Fruit fly (Drosophila melanogaster) whole organism, embryonic: ENCODE data around the gene CG42758.

Experiments used
- Aef1 ChIP-seq: fragments of 200-800 bp; sonication (Bioruptor generic); IDR thresholded peaks from 3 replicates; pipeline ENCODE4 v1.3.6; 2022; ENCODE audit warnings: missing biosample characterization, missing genetic modification characterization
- Atf6 ChIP-seq: fragments of 200-800 bp; sonication (Bioruptor generic); IDR thresholded peaks from 2 replicates; pipeline ENCODE4 v1.3.6; 2022; ENCODE audit warnings: missing biosample characterization, missing genetic modification characterization
- Bteb2 ChIP-seq: fragments of 200-800 bp; sonication (Bioruptor generic); optimal IDR thresholded peaks from 2 replicates; lab custom pipeline; 2016; ENCODE audit warnings: missing biosample characterization, missing genetic modification characterization
- CG10209 ChIP-seq: fragments of 200-800 bp; sonication (Bioruptor generic); optimal IDR thresholded peaks from 3 replicates; lab custom pipeline; 2017; ENCODE audit warnings: missing biosample characterization, mild to moderate bottlenecking, missing genetic modification characterization, missing genetic modification reagents
- CG1024 ChIP-seq: fragments of 200-800 bp; sonication (Bioruptor generic); IDR thresholded peaks from 2 replicates; pipeline ENCODE4 v1.3.6; 2022; ENCODE audit warnings: missing biosample characterization, missing genetic modification characterization
- CG12236 ChIP-seq: fragments of 200-800 bp; sonication (Bioruptor generic); optimal IDR thresholded peaks from 2 replicates; lab custom pipeline; 2016; ENCODE audit warnings: missing biosample characterization, missing genetic modification characterization
- CG13775 ChIP-seq: fragments of 200-800 bp; sonication (Bioruptor generic); optimal IDR thresholded peaks from 3 replicates; lab custom pipeline; 2017; ENCODE audit warnings: missing biosample characterization, mild to moderate bottlenecking, missing genetic modification characterization
- CG15514 ChIP-seq: fragments of 200-800 bp; sonication (Bioruptor generic); optimal IDR thresholded peaks from 3 replicates; lab custom pipeline; 2017; ENCODE audit warnings: missing biosample characterization, missing genetic modification characterization, mild to moderate bottlenecking, moderate library complexity, missing genetic modification reagents
- CG1602 ChIP-seq: fragments of 200-800 bp; sonication (Bioruptor generic); optimal IDR thresholded peaks from 3 replicates; lab custom pipeline; 2016; ENCODE audit warnings: missing biosample characterization, missing genetic modification characterization
- CG17361 ChIP-seq: fragments of 200-800 bp; sonication (Bioruptor generic); IDR thresholded peaks from 3 replicates; pipeline ENCODE4 v1.3.6; 2022; ENCODE audit warnings: missing biosample characterization, missing genetic modification characterization
- CG18262 ChIP-seq: fragments of 200-800 bp; optimal IDR thresholded peaks from 3 replicates; lab custom pipeline; 2019; ENCODE audit warnings: missing biosample characterization, mild to moderate bottlenecking, missing genetic modification characterization, moderate library complexity
- CG2199 ChIP-seq: fragments of 200-800 bp; sonication (Bioruptor generic); IDR thresholded peaks from 3 replicates; pipeline ENCODE4 v1.3.6; 2022; ENCODE audit warnings: missing biosample characterization, missing genetic modification characterization
- CG4424 ChIP-seq: fragments of 200-800 bp; sonication (Bioruptor generic); optimal IDR thresholded peaks from 3 replicates; lab custom pipeline; 2016; ENCODE audit warnings: missing biosample characterization, missing genetic modification characterization
- CG6654 ChIP-seq: fragments of 200-800 bp; sonication (Bioruptor generic); optimal IDR thresholded peaks from 2 replicates; lab custom pipeline; 2017; ENCODE audit warnings: missing biosample characterization, mild to moderate bottlenecking, missing genetic modification characterization
- GATAe ChIP-seq: fragments of 200-800 bp; sonication (Bioruptor generic); conservative IDR thresholded peaks from 2 replicates; pipeline ENCODE4 v1.3.6; 2022; ENCODE audit warnings: missing biosample characterization, missing genetic modification characterization
- Hr78 ChIP-seq, 2 experiments: fragments of 200-800 bp in 1 of 2; fragments of >200 bp in 1 of 2; sonication (Bioruptor generic) in 1 of 2; optimal IDR thresholded peaks; 2 replicates each; lab custom pipeline; 2017 to 2019; ENCODE audit warnings: missing biosample characterization in 2 of 2, missing genetic modification characterization in 2 of 2, mild to moderate bottlenecking in 1 of 2, moderate library complexity in 1 of 2
- Lhr ChIP-seq: fragments of 200-800 bp; sonication (Bioruptor generic); optimal IDR thresholded peaks from 3 replicates; lab custom pipeline; 2017; ENCODE audit warnings: mild to moderate bottlenecking, missing biosample characterization, missing genetic modification reagents, missing genetic modification characterization
- Lpt ChIP-seq: fragments of >200 bp; optimal IDR thresholded peaks from 2 replicates; lab custom pipeline; 2018; ENCODE audit warnings: missing biosample characterization, missing genetic modification characterization
- MBD-R2 ChIP-seq: fragments of 200-800 bp; sonication (Bioruptor generic); IDR thresholded peaks from 2 replicates; pipeline ENCODE4 v1.3.6; 2022; ENCODE audit warnings: missing biosample characterization, missing genetic modification characterization
- Med ChIP-seq: fragments of 200-800 bp; sonication (Bioruptor generic); peaks from one replicate; lab custom pipeline; 2016; ENCODE audit warnings: missing biosample characterization, missing genetic modification characterization, mild to moderate bottlenecking, inconsistent platforms, moderate library complexity
- Mes4 ChIP-seq: fragments of 200-800 bp; sonication (Bioruptor generic); optimal IDR thresholded peaks from 2 replicates; lab custom pipeline; 2016; ENCODE audit warnings: missing biosample characterization, missing genetic modification characterization
- Opbp ChIP-seq: fragments of 200-800 bp; sonication (Bioruptor generic); IDR thresholded peaks from 3 replicates; pipeline ENCODE4 v1.3.6; 2022; ENCODE audit warnings: missing biosample characterization, missing genetic modification characterization; ENCODE audit not compliant: partially characterized antibody
- Pdp1 ChIP-seq, 2 experiments: fragments of 200-800 bp; sonication (Bioruptor generic); optimal IDR thresholded peaks; 3 replicates each; lab custom pipeline; 2016; ENCODE audit warnings: missing biosample characterization in 2 of 2, missing genetic modification characterization in 2 of 2, mild to moderate bottlenecking in 1 of 2, moderate library complexity in 1 of 2
- Six4 ChIP-seq: fragments of 200-800 bp; sonication (Bioruptor generic); optimal IDR thresholded peaks from 2 replicates; lab custom pipeline; 2016; ENCODE audit warnings: missing biosample characterization, missing genetic modification characterization
- Tbp ChIP-seq: fragments of >200 bp; optimal IDR thresholded peaks from 2 replicates; lab custom pipeline; 2018; ENCODE audit warnings: missing biosample characterization, missing genetic modification characterization
- Vsx1 ChIP-seq: fragments of 200-800 bp; sonication (Bioruptor generic); optimal IDR thresholded peaks from 2 replicates; lab custom pipeline; 2017; ENCODE audit warnings: missing biosample characterization, mild to moderate bottlenecking, missing genetic modification characterization, missing genetic modification reagents
- al ChIP-seq: fragments of 200-800 bp; sonication (Bioruptor generic); IDR thresholded peaks from 2 replicates; pipeline ENCODE4 v1.3.6; 2022; ENCODE audit warnings: missing biosample characterization, missing genetic modification characterization
- caup ChIP-seq: fragments of 200-800 bp; sonication (Bioruptor generic); optimal IDR thresholded peaks from 3 replicates; lab custom pipeline; 2017; ENCODE audit warnings: missing biosample characterization, mild to moderate bottlenecking, missing genetic modification characterization, moderate library complexity; ENCODE audit not compliant: severe bottlenecking
- fd102C ChIP-seq: fragments of 200-800 bp; sonication (Bioruptor generic); optimal IDR thresholded peaks from 2 replicates; lab custom pipeline; 2018; ENCODE audit warnings: missing biosample characterization, mild to moderate bottlenecking, missing genetic modification characterization, moderate library complexity
- gcm ChIP-seq: fragments of 200-800 bp; sonication (Bioruptor generic); optimal IDR thresholded peaks from 2 replicates; lab custom pipeline; 2019; ENCODE audit warnings: missing biosample characterization, mild to moderate bottlenecking, missing genetic modification characterization, moderate library complexity
- grn ChIP-seq: fragments of 200-800 bp; sonication (Bioruptor generic); optimal IDR thresholded peaks from 3 replicates; lab custom pipeline; 2017; ENCODE audit warnings: missing biosample characterization, missing genetic modification characterization
- gsb ChIP-seq: fragments of 200-800 bp; sonication (Bioruptor generic); IDR thresholded peaks from 2 replicates; pipeline ENCODE4 v1.3.6; 2022; ENCODE audit warnings: missing biosample characterization, missing genetic modification characterization
- ind ChIP-seq: fragments of 200-800 bp; sonication (Bioruptor generic); optimal IDR thresholded peaks from 3 replicates; lab custom pipeline; 2016; ENCODE audit warnings: missing biosample characterization, missing genetic modification characterization
- lab ChIP-seq: fragments of 200-800 bp; sonication (Bioruptor generic); optimal IDR thresholded peaks from 3 replicates; lab custom pipeline; 2017; ENCODE audit warnings: missing biosample characterization, missing genetic modification characterization, mild to moderate bottlenecking, moderate library complexity, missing genetic modification reagents
- lola ChIP-seq, 3 experiments: fragments of >200 bp in 2 of 3; fragments of 200-800 bp in 1 of 3; sonication (Bioruptor generic) in 1 of 3; optimal IDR thresholded peaks; 2 replicates each; lab custom pipeline; 2017 to 2019; ENCODE audit warnings: missing biosample characterization in 3 of 3, missing genetic modification characterization in 3 of 3, mild to moderate bottlenecking in 1 of 3, moderate library complexity in 1 of 3
- nmo ChIP-seq: fragments of 200-800 bp; sonication (Bioruptor generic); optimal IDR thresholded peaks from 2 replicates; lab custom pipeline; 2018; ENCODE audit warnings: missing biosample characterization, mild to moderate bottlenecking, missing genetic modification characterization, moderate library complexity
- oc ChIP-seq: fragments of 200-800 bp; sonication (Bioruptor generic); optimal IDR thresholded peaks from 2 replicates; lab custom pipeline; 2018; ENCODE audit warnings: missing biosample characterization, mild to moderate bottlenecking, missing genetic modification characterization, moderate library complexity
- odd ChIP-seq: fragments of 200-800 bp; sonication (Bioruptor generic); optimal IDR thresholded peaks from 2 replicates; lab custom pipeline; 2017; ENCODE audit warnings: missing biosample characterization, mild to moderate bottlenecking, missing genetic modification characterization
- pnt ChIP-seq: fragments of 200-800 bp; sonication (Bioruptor generic); optimal IDR thresholded peaks from 3 replicates; lab custom pipeline; 2016; ENCODE audit warnings: missing biosample characterization, missing genetic modification characterization
- seq ChIP-seq: fragments of 200-800 bp; sonication (Bioruptor generic); IDR thresholded peaks from 2 replicates; pipeline ENCODE4 v1.3.6; 2022; ENCODE audit warnings: missing biosample characterization, missing genetic modification characterization
- stwl ChIP-seq: fragments of 200-800 bp; sonication (Bioruptor generic); optimal IDR thresholded peaks from 3 replicates; lab custom pipeline; 2018; ENCODE audit warnings: missing biosample characterization, mild to moderate bottlenecking, missing genetic modification characterization, moderate library complexity
- tio ChIP-seq: fragments of 200-800 bp; sonication (Bioruptor generic); optimal IDR thresholded peaks from 2 replicates; lab custom pipeline; 2017; ENCODE audit warnings: missing biosample characterization, missing genetic modification characterization, inconsistent platforms
- twi ChIP-seq: fragments of 200-800 bp; optimal IDR thresholded peaks from 2 replicates; lab custom pipeline; 2019; ENCODE audit warnings: missing biosample characterization, mild to moderate bottlenecking, missing genetic modification characterization, moderate library complexity
- vnd ChIP-seq: fragments of 200-800 bp; sonication (Bioruptor generic); IDR thresholded peaks from 3 replicates; pipeline ENCODE4 v1.3.6; 2022; ENCODE audit warnings: missing biosample characterization, missing genetic modification characterization; ENCODE audit not compliant: partially characterized antibody
- zen ChIP-seq: fragments of 200-800 bp; sonication (Bioruptor generic); optimal IDR thresholded peaks from 3 replicates; lab custom pipeline; 2018; ENCODE audit warnings: missing biosample characterization, mild to moderate bottlenecking, missing genetic modification characterization, moderate library complexity
- zen2 ChIP-seq: fragments of 200-800 bp; sonication (Bioruptor generic); IDR thresholded peaks from 3 replicates; pipeline ENCODE4 v1.3.6; 2022; ENCODE audit warnings: missing biosample characterization, missing genetic modification characterization; ENCODE audit not compliant: partially characterized antibody
- zfh2 ChIP-seq: fragments of 200-800 bp; sonication (Bioruptor generic); optimal IDR thresholded peaks from 2 replicates; lab custom pipeline; 2016; ENCODE audit warnings: missing biosample characterization, missing genetic modification characterization

Gene CG42758

DNA sequence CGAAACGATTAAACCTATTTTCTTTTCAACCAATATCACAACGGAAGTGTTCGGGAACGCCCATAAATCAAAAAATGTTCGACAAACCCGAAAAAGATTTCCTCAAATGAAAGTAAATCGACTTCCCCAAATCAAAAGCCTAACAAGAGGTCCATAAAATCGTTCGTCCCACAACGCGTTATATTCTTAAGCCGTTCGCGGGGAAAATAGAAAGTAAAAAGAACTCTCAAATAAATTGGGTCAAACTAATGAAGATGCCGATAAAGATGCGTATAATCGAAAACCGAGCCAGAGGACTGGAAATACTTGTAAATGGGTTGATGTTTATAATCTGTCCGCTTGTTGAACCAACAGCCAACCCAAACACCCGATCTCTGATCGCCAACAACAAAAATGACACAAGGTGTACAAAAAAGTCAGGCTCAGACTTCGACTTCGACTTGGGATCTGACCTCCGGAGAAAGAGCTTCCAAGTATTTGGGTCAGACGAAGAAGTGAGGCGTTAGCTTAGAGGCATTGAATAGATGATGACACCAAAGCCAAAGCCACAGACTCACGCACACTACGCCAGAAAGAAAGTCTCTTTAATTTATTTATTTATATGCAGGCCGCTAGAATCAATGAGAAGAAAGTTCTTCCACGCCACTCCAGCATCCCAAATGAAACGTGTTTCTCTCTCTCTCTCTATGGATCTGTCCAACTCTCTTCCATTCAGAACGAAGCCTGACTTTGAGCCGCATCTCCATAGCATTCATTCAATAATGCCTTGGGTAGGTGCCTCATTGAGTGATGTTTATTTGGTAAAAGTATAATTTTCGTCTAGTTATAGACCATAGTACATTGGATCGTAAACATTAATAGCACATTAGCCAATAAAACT, 44.5 kb upstream of the CG42758 start (continued):
- TF ChIP-seq CG17361 (GFP tag; lab: Robert Waterston, UW) = no peak
- TF ChIP-seq Lpt (GFP tag; lab: Kevin White, UChicago) = no peak
- TF ChIP-seq Hr78 (GFP tag; optimal IDR thresholded peaks at IDR 0.05; lab: Kevin White, UChicago) = peak in 1 of 2 experiments; percentile 43
- peak; percentile 49 for TF ChIP-seq oc (tag; lab: Kevin White, UChicago)
- no peak for TF ChIP-seq CG15514 (GFP tag; lab: Kevin White, UChicago)
- TF ChIP-seq CG1602 (GFP tag; lab: Kevin White, UChicago) = no peak

DNA sequence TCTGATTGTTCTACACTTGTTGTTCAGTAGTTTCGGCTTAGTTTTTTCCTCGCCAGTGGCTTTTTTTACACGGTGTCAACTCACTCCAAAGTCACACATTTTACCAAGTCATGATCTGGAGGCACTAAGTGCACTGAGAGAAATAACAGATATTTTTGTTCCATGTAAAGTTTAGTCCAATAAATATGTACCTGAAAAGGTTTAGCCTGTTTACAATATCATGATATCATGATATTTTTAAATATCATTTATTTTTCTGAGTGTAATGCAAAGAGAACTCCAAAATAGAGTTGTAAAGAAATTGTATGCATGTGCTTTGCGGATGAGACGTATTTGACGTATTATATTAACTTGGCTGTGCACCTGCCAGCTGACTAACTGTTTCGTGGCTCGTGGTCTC, 35.4 kb upstream of the CG42758 start:
- TF ChIP-seq Med (GFP tag; lab: Kevin White, UChicago) = no peak
- no peak for TF ChIP-seq al
- TF ChIP-seq Lhr (GFP tag; lab: Kevin White, UChicago) = no peak
- no peak for TF ChIP-seq twi (tag; lab: Kevin White, UChicago)
- peak; percentile 47 for TF ChIP-seq CG18262 (tag; lab: Kevin White, UChicago)
- TF ChIP-seq Six4 (GFP tag; lab: Kevin White, UChicago) = no peak
- TF ChIP-seq Vsx1 (GFP tag; lab: Kevin White, UChicago) = no peak
- TF ChIP-seq CG6654 (GFP tag; lab: Kevin White, UChicago) = no peak
- TF ChIP-seq caup (GFP tag; lab: Kevin White, UChicago) = no peak
- no peak for TF ChIP-seq gsb (GFP tag; lab: Robert Waterston, UW)
- peak; percentile 31 for TF ChIP-seq CG10209 (GFP tag; lab: Kevin White, UChicago)
- TF ChIP-seq CG13775 (GFP tag; lab: Kevin White, UChicago) = peak; percentile 3
- no peak for TF ChIP-seq seq (GFP tag; lab: Robert Waterston, UW)
- no peak for TF ChIP-seq MBD-R2 (GFP tag; lab: Robert Waterston, UW)
- no peak for TF ChIP-seq ind (GFP tag; lab: Kevin White, UChicago)
- no peak for TF ChIP-seq Bteb2 (GFP tag; lab: Kevin White, UChicago)
- no peak for TF ChIP-seq odd (GFP tag; lab: Kevin White, UChicago)
- TF ChIP-seq tio (GFP tag; lab: Kevin White, UChicago) = peak; percentile 1
- TF ChIP-seq GATAe = no peak
- no peak for TF ChIP-seq Mes4 (GFP tag; lab: Kevin White, UChicago)
- peak in 1 of 3 experiments; percentile 46 for TF ChIP-seq lola (GFP tag; optimal IDR thresholded peaks at IDR 0.05; lab: Kevin White, UChicago)
- TF ChIP-seq gcm (GFP tag; lab: Kevin White, UChicago) = no peak
- TF ChIP-seq grn (GFP tag; lab: Kevin White, UChicago) = no peak
- TF ChIP-seq zen2 (GFP tag; lab: Robert Waterston, UW) = no peak
- no peak for TF ChIP-seq zen (tag; lab: Kevin White, UChicago)
- no peak for TF ChIP-seq zfh2 (GFP tag; lab: Kevin White, UChicago)
- no peak for TF ChIP-seq CG4424 (GFP tag; lab: Kevin White, UChicago)
- TF ChIP-seq CG1024 (GFP tag; lab: Robert Waterston, UW) = no peak
- no peak for TF ChIP-seq vnd (GFP tag; lab: Robert Waterston, UW)
- TF ChIP-seq Pdp1 (GFP tag; optimal IDR thresholded peaks at IDR 0.05; lab: Kevin White, UChicago) = no peak
- no peak for TF ChIP-seq Tbp
- no peak for TF ChIP-seq Opbp (GFP tag; lab: Robert Waterston, UW)
- no peak for TF ChIP-seq Atf6
- no peak for TF ChIP-seq fd102C (GFP tag; lab: Kevin White, UChicago)
- peak; percentile 3 for TF ChIP-seq nmo (GFP tag; lab: Kevin White, UChicago)
- TF ChIP-seq Aef1 (GFP tag; lab: Robert Waterston, UW) = no peak
- no peak for TF ChIP-seq CG2199 (GFP tag; lab: Robert Waterston, UW)
- no peak for TF ChIP-seq pnt (GFP tag; lab: Kevin White, UChicago)
- TF ChIP-seq lab (GFP tag; lab: Kevin White, UChicago) = peak; percentile 45
- no peak for TF ChIP-seq stwl (tag; lab: Kevin White, UChicago)
- no peak for TF ChIP-seq CG12236
